Worm (Caenorhabditis elegans): ENCODE results near the gene dec-7.

DNA sequence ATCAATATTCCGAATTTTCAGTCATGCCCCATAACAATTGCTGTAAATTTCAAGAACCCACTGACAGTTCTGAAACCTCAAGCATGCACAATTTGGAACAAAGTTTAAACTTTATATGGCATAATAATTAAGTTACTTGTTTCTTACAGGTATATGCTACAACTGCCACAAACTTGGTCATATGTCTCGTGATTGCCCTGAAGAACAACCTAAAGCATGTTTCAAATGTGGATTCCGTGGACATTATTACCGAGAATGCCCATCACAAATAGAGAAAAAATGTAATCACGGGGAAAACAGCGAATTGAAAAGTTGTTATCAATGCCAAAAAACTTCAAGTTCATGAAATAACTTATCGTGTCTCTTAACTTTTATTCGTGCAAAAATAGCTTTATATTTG lies 19.2 kb upstream of the dec-7 start:
- TF ChIP-seq flt-1 (GFP tag; IDR thresholded peaks at IDR 0.05) (no peak), tab-1 (GFP tag; IDR thresholded peaks at IDR 0.05) (no peak), ref-1 (GFP tag; conservative IDR thresholded peaks at IDR 0.05) (no peak)

All from whole organism, midembryonic.